Worm (Caenorhabditis elegans): ENCODE measurements around the gene ugt-18.

The ugt-18 gene

ce11 chrV:12803274-12803673 lies 16.8 kb upstream of the ugt-18 start, which contains the start of gene srbc-45:
srbc-45 (plus strand) TSS chrV:12803574.
- TF ChIP-seq ztf-3 (GFP tag; optimal IDR thresholded peaks at IDR 0.05): no peak
- TF ChIP-seq ztf-6 (GFP tag; IDR thresholded peaks at IDR 0.05): no peak
- no peak for TF ChIP-seq F57A8.1 (GFP tag; optimal IDR thresholded peaks at IDR 0.05)
- no peak for TF ChIP-seq Y53G8AR.9 (GFP tag; conservative IDR thresholded peaks at IDR 0.05)
- no peak for TF ChIP-seq xnd-1 (tag; optimal IDR thresholded peaks at IDR 0.05)
- no peak for TF ChIP-seq F49E8.2 (tag; optimal IDR thresholded peaks at IDR 0.05; ENCODE audit: insufficient read depth)
- TF ChIP-seq tbx-9 (tag; optimal IDR thresholded peaks at IDR 0.05; ENCODE audit: borderline replicate concordance): no peak
- TF ChIP-seq madf-10 (tag; optimal IDR thresholded peaks at IDR 0.05): no peak
- TF ChIP-seq nhr-27 (tag; optimal IDR thresholded peaks at IDR 0.05): no peak
- TF ChIP-seq akir-1 (GFP tag; optimal IDR thresholded peaks at IDR 0.05): no peak
- no peak for TF ChIP-seq lsy-27 (tag; optimal IDR thresholded peaks at IDR 0.05; ENCODE audit: borderline replicate concordance, insufficient read depth)
- TF ChIP-seq D2030.7 (GFP tag; IDR thresholded peaks at IDR 0.05): no peak
- no peak for TF ChIP-seq nfyb-1 (GFP tag; IDR thresholded peaks at IDR 0.05)
- no peak for TF ChIP-seq gei-17 (GFP tag; optimal IDR thresholded peaks at IDR 0.05)
- no peak for TF ChIP-seq sptf-2 (GFP tag; optimal IDR thresholded peaks at IDR 0.05)
- TF ChIP-seq Y67H2A.10 (GFP tag; conservative IDR thresholded peaks at IDR 0.05): no peak
- no peak for TF ChIP-seq lin-26 (GFP tag; IDR thresholded peaks at IDR 0.05)
- TF ChIP-seq nhr-179 (tag; optimal IDR thresholded peaks at IDR 0.05): no peak
- no peak for TF ChIP-seq hmg-20 (GFP tag; IDR thresholded peaks at IDR 0.05)
- TF ChIP-seq lag-1 (GFP tag; IDR thresholded peaks at IDR 0.05): no peak

- no peak for TF ChIP-seq repo-1 (tag; optimal IDR thresholded peaks at IDR 0.05)
- no peak for TF ChIP-seq C06A6.2 (GFP tag; conservative IDR thresholded peaks at IDR 0.05)
- TF ChIP-seq athp-1 (tag; optimal IDR thresholded peaks at IDR 0.05): no peak
- no peak for TF ChIP-seq lag-1 (GFP tag; IDR thresholded peaks at IDR 0.05)
- TF ChIP-seq let-607 (tag; optimal IDR thresholded peaks at IDR 0.05): no peak
- TF ChIP-seq aptf-2 (GFP tag; conservative IDR thresholded peaks at IDR 0.05): no peak
- TF ChIP-seq mes-4 (tag; optimal IDR thresholded peaks at IDR 0.05): no peak
- no peak for TF ChIP-seq K11D2.4 (GFP tag; IDR thresholded peaks at IDR 0.05)
- no peak for TF ChIP-seq F33H1.4 (GFP tag; IDR thresholded peaks at IDR 0.05)
- TF ChIP-seq Y67H2A.10 (GFP tag; conservative IDR thresholded peaks at IDR 0.05): no peak
- TF ChIP-seq cebp-2 (GFP tag; IDR thresholded peaks at IDR 0.05): no peak
- no peak for TF ChIP-seq mel-28 (tag; optimal IDR thresholded peaks at IDR 0.05; ENCODE audit: borderline replicate concordance)
- no peak for TF ChIP-seq hrde-1 (tag; optimal IDR thresholded peaks at IDR 0.05; ENCODE audit: borderline replicate concordance)
Measured at ce11 chrV:12806190-12806589, 13.9 kb upstream of the ugt-18 start, which contains the start of gene ZC443.7. ZC443.7 (plus strand) TSS chrV:12806490.

- TF ChIP-seq nfya-1 (tag; optimal IDR thresholded peaks at IDR 0.05; ENCODE audit: borderline replicate concordance, insufficient read depth) (no peak), F39B2.1 (GFP tag; IDR thresholded peaks at IDR 0.05) (no peak), ceh-100 (GFP tag; IDR thresholded peaks at IDR 0.05) (no peak), ccch-3 (GFP tag; optimal IDR thresholded peaks at IDR 0.05) (no peak), hsf-1 (GFP tag; IDR thresholded peaks at IDR 0.05) (no peak), ztf-3 (GFP tag; optimal IDR thresholded peaks at IDR 0.05) (no peak), hrde-1 (tag; optimal IDR thresholded peaks at IDR 0.05; ENCODE audit: borderline replicate concordance) (no peak), Y53G8AR.9 (GFP tag; conservative IDR thresholded peaks at IDR 0.05) (no peak)
Measured at ce11 chrV:12809876-12810275, 10.2 kb upstream of the ugt-18 start, which contains the start of gene ZC443.1. ZC443.1 (minus strand) TSS chrV:12810080.
